Worm (Caenorhabditis elegans): ENCODE measurements around the gene F57G4.1.
"Not testable (repeated sequence)": the region's sequence is repeated elsewhere in the genome, so short reads cannot be mapped to it uniquely, and the experiment has no call there.

The F57G4.1 gene

ce11 chrV:17606050-17606449, 17.3 kb upstream of the F57G4.1 start, which contains the start of gene Y6G8.16:
Y6G8.16 (plus strand) TSS chrV:17606350.
- TF ChIP-seq unc-42, ttx-3, hlh-15 (tag; optimal IDR thresholded peaks at IDR 0.05): not testable (repeated sequence)

ce11 chrV:17607797-17608196, 15.5 kb upstream of the F57G4.1 start, which contains the start of gene srz-91:
srz-91 (plus strand) TSS chrV:17608097.
- TF ChIP-seq C38D4.7 (GFP tag; optimal IDR thresholded peaks at IDR 0.05) (no peak), ceh-31 (tag; optimal IDR thresholded peaks at IDR 0.05) (no peak), elt-4 (tag; optimal IDR thresholded peaks at IDR 0.05) (no peak), hlh-6 (tag; optimal IDR thresholded peaks at IDR 0.05) (no peak), gmeb-2 (tag; optimal IDR thresholded peaks at IDR 0.05) (no peak), ztf-16 (tag; optimal IDR thresholded peaks at IDR 0.05) (no peak), ref-2 (tag; optimal IDR thresholded peaks at IDR 0.05) (no peak), lin-11 (tag; optimal IDR thresholded peaks at IDR 0.05) (no peak), pqm-1 (tag; optimal IDR thresholded peaks at IDR 0.05) (no peak), unc-55 (GFP tag; optimal IDR thresholded peaks at IDR 0.05) (no peak), fax-1 (tag; optimal IDR thresholded peaks at IDR 0.05) (no peak), pag-3 (tag; optimal IDR thresholded peaks at IDR 0.05; ENCODE audit: borderline replicate concordance) (no peak), Y22D7AL.16 (tag; optimal IDR thresholded peaks at IDR 0.05) (no peak), ceh-34 (tag; optimal IDR thresholded peaks at IDR 0.05) (no peak)

- not testable (repeated sequence) for TF ChIP-seq ttx-3, sdc-2, sox-4 (tag; optimal IDR thresholded peaks at IDR 0.05)
Measured at ce11 chrV:17610503-17610902, 12.8 kb upstream of the F57G4.1 start, which contains the start of gene Y6G8.15. Y6G8.15 (minus strand) TSS chrV:17610603.

ce11 chrV:17614251-17614650, 9.1 kb upstream of the F57G4.1 start, which contains the start of gene Y6G8.14:
Y6G8.14 (minus strand) TSS chrV:17614351.
- TF ChIP-seq hlh-30 (tag; optimal IDR thresholded peaks at IDR 0.05; ENCODE audit: insufficient read depth): no peak
- TF ChIP-seq elt-2 (tag; optimal IDR thresholded peaks at IDR 0.05): no peak
- no peak for TF ChIP-seq hlh-8 (tag; optimal IDR thresholded peaks at IDR 0.05)
- TF ChIP-seq hlh-13 (GFP tag; optimal IDR thresholded peaks at IDR 0.05): no peak
- no peak for TF ChIP-seq lin-11 (tag; optimal IDR thresholded peaks at IDR 0.05)
- no peak for TF ChIP-seq pat-9 (tag; optimal IDR thresholded peaks at IDR 0.05)
- no peak for TF ChIP-seq ceh-6 (GFP tag; optimal IDR thresholded peaks at IDR 0.05)
- TF ChIP-seq mec-3 (tag; optimal IDR thresholded peaks at IDR 0.05; ENCODE audit: borderline replicate concordance): no peak
- no peak for TF ChIP-seq unc-42 (tag; optimal IDR thresholded peaks at IDR 0.05)
- no peak for TF ChIP-seq ceh-22 (tag; optimal IDR thresholded peaks at IDR 0.05)
- no peak for TF ChIP-seq rnt-1 (tag; optimal IDR thresholded peaks at IDR 0.05)
- TF ChIP-seq unc-55 (GFP tag; optimal IDR thresholded peaks at IDR 0.05): no peak
- no peak for TF ChIP-seq ceh-30 (tag; optimal IDR thresholded peaks at IDR 0.05)
- TF ChIP-seq nhr-232 (tag; optimal IDR thresholded peaks at IDR 0.05): no peak
- no peak for TF ChIP-seq T23F11.4 (GFP tag; optimal IDR thresholded peaks at IDR 0.05)
- no peak for TF ChIP-seq K09A11.1 (tag; optimal IDR thresholded peaks at IDR 0.05; ENCODE audit: insufficient read depth)
- no peak for TF ChIP-seq ztf-16 (tag; optimal IDR thresholded peaks at IDR 0.05)
- TF ChIP-seq pag-3 (tag; optimal IDR thresholded peaks at IDR 0.05; ENCODE audit: borderline replicate concordance): no peak
- TF ChIP-seq pha-4 (tag; optimal IDR thresholded peaks at IDR 0.05): no peak
- TF ChIP-seq madf-2 (tag; optimal IDR thresholded peaks at IDR 0.05): no peak

- no peak for TF ChIP-seq gmeb-2 (tag; optimal IDR thresholded peaks at IDR 0.05)
- TF ChIP-seq ref-2 (tag; optimal IDR thresholded peaks at IDR 0.05): no peak
- no peak for TF ChIP-seq tbx-2 (tag; optimal IDR thresholded peaks at IDR 0.05)
- no peak for TF ChIP-seq K09A11.1 (tag; optimal IDR thresholded peaks at IDR 0.05; ENCODE audit: insufficient read depth)
- no peak for TF ChIP-seq unc-3 (GFP tag; conservative IDR thresholded peaks at IDR 0.05)
- no peak for TF ChIP-seq unc-3 (tag; optimal IDR thresholded peaks at IDR 0.05)
- no peak for TF ChIP-seq pat-9 (tag; optimal IDR thresholded peaks at IDR 0.05)
- no peak for TF ChIP-seq ceh-22 (tag; optimal IDR thresholded peaks at IDR 0.05)
- TF ChIP-seq ttx-3 (tag; optimal IDR thresholded peaks at IDR 0.05): no peak
- no peak for TF ChIP-seq ceh-14 (tag; optimal IDR thresholded peaks at IDR 0.05)
- TF ChIP-seq fkh-6 (tag; optimal IDR thresholded peaks at IDR 0.05): no peak
- no peak for TF ChIP-seq nhr-232 (tag; optimal IDR thresholded peaks at IDR 0.05)
- no peak for TF ChIP-seq ceh-19 (GFP tag; optimal IDR thresholded peaks at IDR 0.05)
- TF ChIP-seq pros-1 (tag; optimal IDR thresholded peaks at IDR 0.05): no peak
- TF ChIP-seq pax-1 (tag; optimal IDR thresholded peaks at IDR 0.05): no peak
- TF ChIP-seq ceh-45 (GFP tag; IDR thresholded peaks at IDR 0.05): no peak
- TF ChIP-seq odd-2 (tag; optimal IDR thresholded peaks at IDR 0.05): no peak
- no peak for TF ChIP-seq ceh-6 (GFP tag; optimal IDR thresholded peaks at IDR 0.05)
- TF ChIP-seq hlh-6 (tag; optimal IDR thresholded peaks at IDR 0.05): no peak
Measured at ce11 chrV:17615609-17616008, 7.7 kb upstream of the F57G4.1 start, which contains the start of gene Y6G8.5. Y6G8.5 (minus strand) TSS chrV:17615709.
